Fruit fly (Drosophila melanogaster) whole organism, prepupa: ENCODE data around the gene Nup58.

Experiments
- CG11294 ChIP-seq: fragments of 200-800 bp; sonication (Bioruptor generic); IDR thresholded peaks from 2 replicates; pipeline ENCODE4 v1.3.6; 2022; ENCODE audit warnings: missing biosample characterization, missing genetic modification characterization
- CG16779 ChIP-seq: fragments of 200-800 bp; sonication (Bioruptor generic); optimal IDR thresholded peaks from 3 replicates; lab custom pipeline; 2017; ENCODE audit warnings: missing biosample characterization, mild to moderate bottlenecking, missing genetic modification characterization
- CG8319 ChIP-seq: fragments of 200-800 bp; sonication (Bioruptor generic); optimal IDR thresholded peaks from 3 replicates; lab custom pipeline; 2016; ENCODE audit warnings: missing biosample characterization, missing genetic modification characterization
- CG9139 ChIP-seq: fragments of 200-800 bp; sonication (Bioruptor generic); optimal IDR thresholded peaks from 3 replicates; lab custom pipeline; 2017; ENCODE audit warnings: missing biosample characterization, mild to moderate bottlenecking, missing genetic modification characterization
- Hr38 ChIP-seq: sonication (Bioruptor generic); optimal IDR thresholded peaks from 2 replicates; lab custom pipeline; 2016; ENCODE audit warnings: missing biosample characterization, missing genetic modification characterization
- Hr39 ChIP-seq: fragments of 200-800 bp; sonication (Bioruptor generic); optimal IDR thresholded peaks from 2 replicates; lab custom pipeline; 2016; ENCODE audit warnings: missing biosample characterization, missing genetic modification characterization
- Lpt ChIP-seq: fragments of 200-800 bp; sonication (Bioruptor generic); optimal IDR thresholded peaks from 3 replicates; lab custom pipeline; 2016; ENCODE audit warnings: missing biosample characterization, missing genetic modification characterization
- Met ChIP-seq: fragments of 200-800 bp; sonication (Bioruptor generic); optimal IDR thresholded peaks from 3 replicates; lab custom pipeline; 2016; ENCODE audit warnings: missing biosample characterization, missing genetic modification characterization
- OdsH ChIP-seq: fragments of 200-800 bp; sonication (Bioruptor generic); optimal IDR thresholded peaks from 3 replicates; lab custom pipeline; 2016; ENCODE audit warnings: missing biosample characterization, missing genetic modification characterization
- Sox102F ChIP-seq: fragments of 200-800 bp; sonication (Bioruptor generic); optimal IDR thresholded peaks from 2 replicates; lab custom pipeline; 2016; ENCODE audit warnings: missing biosample characterization, mild to moderate bottlenecking, missing genetic modification characterization
- cyc ChIP-seq: fragments of 200-800 bp; sonication (Bioruptor generic); optimal IDR thresholded peaks from 3 replicates; lab custom pipeline; 2016; ENCODE audit warnings: missing biosample characterization, missing genetic modification characterization
- dac ChIP-seq: fragments of 200-800 bp; sonication (Bioruptor generic); optimal IDR thresholded peaks from 2 replicates; lab custom pipeline; 2017; ENCODE audit warnings: missing biosample characterization, mild to moderate bottlenecking, missing genetic modification characterization
- net ChIP-seq: fragments of 200-800 bp; sonication (Bioruptor generic); optimal IDR thresholded peaks from 3 replicates; lab custom pipeline; 2016; ENCODE audit warnings: missing biosample characterization, missing genetic modification characterization
- vri ChIP-seq: fragments of 200-800 bp; sonication (Bioruptor generic); optimal IDR thresholded peaks from 3 replicates; lab custom pipeline; 2016; ENCODE audit warnings: missing biosample characterization, mild to moderate bottlenecking, missing genetic modification characterization

DNA sequence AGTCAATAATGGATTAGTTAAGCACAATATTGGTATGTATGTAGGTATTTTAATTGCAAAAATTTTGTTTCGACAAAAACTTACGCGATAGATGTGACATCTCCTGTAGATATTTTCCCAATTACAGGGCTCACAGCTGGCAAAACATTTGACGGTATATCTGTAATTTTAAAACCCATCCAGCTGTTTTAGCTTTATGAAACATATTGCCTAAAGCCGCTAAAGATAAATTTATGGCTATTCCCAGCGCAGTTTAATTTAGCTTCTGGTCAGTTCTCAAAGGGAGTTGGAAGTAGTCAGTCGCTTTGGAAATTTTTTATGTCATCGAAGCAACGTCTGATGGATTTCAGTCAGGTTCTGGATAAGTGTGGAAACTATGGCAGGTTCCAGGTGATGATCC is 44.5 kb upstream of the Nup58 start, which contains the start of gene CG7333:
- TF ChIP-seq CG11294 (GFP tag; lab: Robert Waterston, UW) (no peak), CG16779 (tag; lab: Kevin White, UChicago) (no peak), cyc (GFP tag; lab: Kevin White, UChicago) (no peak), Sox102F (no peak), Lpt (no peak), OdsH (GFP tag; lab: Kevin White, UChicago) (no peak), Hr39 (GFP tag; lab: Kevin White, UChicago) (no peak), dac (GFP tag; lab: Kevin White, UChicago) (no peak), Hr38 (GFP tag; lab: Kevin White, UChicago) (no peak), CG9139 (GFP tag; lab: Kevin White, UChicago) (no peak), CG8319 (no peak), Met (no peak), net (GFP tag; lab: Kevin White, UChicago) (no peak), vri (GFP tag; lab: Kevin White, UChicago) (no peak)
